Fruit fly (Drosophila melanogaster) whole organism, embryonic: Measurements from ENCODE around the gene CG13850.

Source experiments
- Bgb ChIP-seq: fragments of 200-800 bp; sonication (Bioruptor generic); IDR thresholded peaks from 2 replicates; pipeline ENCODE4 v1.3.6; 2022; ENCODE audit warnings: missing biosample characterization, missing genetic modification characterization; ENCODE audit not compliant: partially characterized antibody
- CG11696 ChIP-seq: fragments of 200-800 bp; sonication (Bioruptor generic); IDR thresholded peaks from 2 replicates; pipeline ENCODE4 v1.3.6; 2022; ENCODE audit warnings: missing biosample characterization, missing genetic modification characterization
- CG12659 ChIP-seq: fragments of 200-800 bp; sonication (Bioruptor generic); optimal IDR thresholded peaks from 3 replicates; lab custom pipeline; 2017; ENCODE audit warnings: mild to moderate bottlenecking, missing biosample characterization, missing genetic modification reagents, missing genetic modification characterization
- CG12744 ChIP-seq: fragments of 200-800 bp; sonication (Bioruptor generic); optimal IDR thresholded peaks from 2 replicates; lab custom pipeline; 2016; ENCODE audit warnings: missing biosample characterization, missing genetic modification characterization
- CG14710 ChIP-seq: fragments of 200-800 bp; sonication (Bioruptor generic); optimal IDR thresholded peaks from 3 replicates; lab custom pipeline; 2019; ENCODE audit warnings: missing biosample characterization, mild to moderate bottlenecking, missing genetic modification characterization, moderate library complexity
- CG15479 ChIP-seq: fragments of 200-800 bp; sonication (Bioruptor generic); optimal IDR thresholded peaks from 3 replicates; lab custom pipeline; 2019; ENCODE audit warnings: missing biosample characterization, mild to moderate bottlenecking, missing genetic modification characterization, moderate library complexity
- CG16815 ChIP-seq: fragments of 200-800 bp; sonication (Bioruptor generic); optimal IDR thresholded peaks from 3 replicates; lab custom pipeline; 2017; ENCODE audit warnings: missing biosample characterization, mild to moderate bottlenecking, missing genetic modification characterization
- CG18262 ChIP-seq: fragments of 200-800 bp; optimal IDR thresholded peaks from 3 replicates; lab custom pipeline; 2019; ENCODE audit warnings: missing biosample characterization, mild to moderate bottlenecking, missing genetic modification characterization, moderate library complexity
- CG2116 ChIP-seq: fragments of 200-800 bp; sonication (Bioruptor generic); optimal IDR thresholded peaks from 3 replicates; lab custom pipeline; 2018; ENCODE audit warnings: missing biosample characterization, mild to moderate bottlenecking, missing genetic modification characterization
- CG2202 ChIP-seq: fragments of 200-800 bp; sonication (Bioruptor generic); optimal IDR thresholded peaks from 2 replicates; lab custom pipeline; 2018; ENCODE audit warnings: missing biosample characterization, mild to moderate bottlenecking, missing genetic modification characterization
- CG2889 ChIP-seq: fragments of 200-800 bp; sonication (Bioruptor generic); IDR thresholded peaks from 3 replicates; pipeline ENCODE4 v1.3.6; 2022; ENCODE audit warnings: missing biosample characterization, missing genetic modification characterization
- CG4328 ChIP-seq: fragments of 200-800 bp; sonication (Bioruptor generic); optimal IDR thresholded peaks from 3 replicates; lab custom pipeline; 2017; ENCODE audit warnings: missing biosample characterization, missing genetic modification reagents, missing genetic modification characterization
- CG7928 ChIP-seq: fragments of 200-800 bp; sonication (Bioruptor generic); optimal IDR thresholded peaks from 2 replicates; lab custom pipeline; 2017; ENCODE audit warnings: missing biosample characterization, mild to moderate bottlenecking, missing genetic modification characterization
- CrebB ChIP-seq: fragments of 200-800 bp; sonication (Bioruptor generic); optimal IDR thresholded peaks from 3 replicates; lab custom pipeline; 2018; ENCODE audit warnings: missing biosample characterization, mild to moderate bottlenecking, missing genetic modification characterization
- D19A ChIP-seq: fragments of 200-800 bp; optimal IDR thresholded peaks from 3 replicates; lab custom pipeline; 2019; ENCODE audit warnings: missing biosample characterization, mild to moderate bottlenecking, missing genetic modification characterization, moderate library complexity
- Deaf1 ChIP-seq: fragments of 200-800 bp; optimal IDR thresholded peaks from 3 replicates; lab custom pipeline; 2019; ENCODE audit warnings: missing biosample characterization, mild to moderate bottlenecking, missing genetic modification characterization, moderate library complexity
- Drgx ChIP-seq: fragments of 200-800 bp; sonication (Bioruptor generic); IDR thresholded peaks from 2 replicates; pipeline ENCODE4 v1.3.6; 2022; ENCODE audit warnings: missing biosample characterization, missing genetic modification characterization
- E2f2 ChIP-seq: fragments of 200-800 bp; sonication (Bioruptor generic); IDR thresholded peaks from 2 replicates; pipeline ENCODE4 v1.3.6; 2022; ENCODE audit warnings: missing biosample characterization, missing genetic modification characterization
- Ets65A ChIP-seq: fragments of 200-800 bp; sonication (Bioruptor generic); peaks from one replicate; lab custom pipeline; 2016; ENCODE audit warnings: missing biosample characterization, missing genetic modification characterization
- Ets97D ChIP-seq: fragments of 200-800 bp; sonication (Bioruptor generic); optimal IDR thresholded peaks from 3 replicates; lab custom pipeline; 2016; ENCODE audit warnings: missing biosample characterization, missing genetic modification characterization
- Hey ChIP-seq: fragments of 200-800 bp; sonication (Bioruptor generic); optimal IDR thresholded peaks from 3 replicates; lab custom pipeline; 2018; ENCODE audit warnings: missing biosample characterization, mild to moderate bottlenecking, missing genetic modification characterization
- Hr3 ChIP-seq: fragments of 200-800 bp; sonication (Bioruptor generic); optimal IDR thresholded peaks from 3 replicates; lab custom pipeline; 2016; ENCODE audit warnings: missing biosample characterization, missing genetic modification characterization
- MBD-R2 ChIP-seq: fragments of 200-800 bp; sonication (Bioruptor generic); IDR thresholded peaks from 2 replicates; pipeline ENCODE4 v1.3.6; 2022; ENCODE audit warnings: missing biosample characterization, missing genetic modification characterization
- MESR4 ChIP-seq: fragments of 200-800 bp; sonication (Bioruptor generic); optimal IDR thresholded peaks from 2 replicates; lab custom pipeline; 2018; ENCODE audit warnings: missing biosample characterization, mild to moderate bottlenecking, missing genetic modification characterization, moderate library complexity
- Max ChIP-seq: fragments of 200-800 bp; sonication (Bioruptor generic); optimal IDR thresholded peaks from 2 replicates; lab custom pipeline; 2016; ENCODE audit warnings: missing biosample characterization, mild to moderate bottlenecking, missing genetic modification characterization
- NfI ChIP-seq: fragments of 200-800 bp; sonication (Bioruptor generic); optimal IDR thresholded peaks from 3 replicates; lab custom pipeline; 2018; ENCODE audit warnings: missing biosample characterization, mild to moderate bottlenecking, missing genetic modification characterization, moderate library complexity
- Oli ChIP-seq: fragments of 200-800 bp; sonication (Bioruptor generic); optimal IDR thresholded peaks from 2 replicates; lab custom pipeline; 2018; ENCODE audit warnings: missing biosample characterization, mild to moderate bottlenecking, missing genetic modification characterization, moderate library complexity
- Optix ChIP-seq: fragments of 200-800 bp; sonication (Bioruptor generic); IDR thresholded peaks from 3 replicates; pipeline ENCODE4 v1.3.6; 2022; ENCODE audit warnings: missing biosample characterization, missing genetic modification characterization
- PHDP ChIP-seq: fragments of 200-800 bp; sonication (Bioruptor generic); optimal IDR thresholded peaks from 3 replicates; lab custom pipeline; 2018; ENCODE audit warnings: missing biosample characterization, mild to moderate bottlenecking, missing genetic modification characterization, moderate library complexity
- Pdp1 ChIP-seq, 2 experiments: fragments of 200-800 bp; sonication (Bioruptor generic); optimal IDR thresholded peaks; 3 replicates each; lab custom pipeline; 2016; ENCODE audit warnings: missing biosample characterization in 2 of 2, missing genetic modification characterization in 2 of 2, mild to moderate bottlenecking in 1 of 2, moderate library complexity in 1 of 2
- Sox102F ChIP-seq: fragments of 200-800 bp; sonication (Bioruptor generic); optimal IDR thresholded peaks from 2 replicates; lab custom pipeline; 2018; ENCODE audit warnings: missing biosample characterization, mild to moderate bottlenecking, missing genetic modification characterization, moderate library complexity
- YL-1 ChIP-seq: fragments of 200-800 bp; sonication (Bioruptor generic); optimal IDR thresholded peaks from 3 replicates; lab custom pipeline; 2017; ENCODE audit warnings: missing biosample characterization, mild to moderate bottlenecking, missing genetic modification characterization
- ash1 ChIP-seq: fragments of 200-800 bp; sonication (Bioruptor generic); optimal IDR thresholded peaks from 2 replicates; lab custom pipeline; 2018; ENCODE audit warnings: missing biosample characterization, mild to moderate bottlenecking, missing genetic modification characterization
- bowl ChIP-seq: fragments of 200-800 bp; sonication (Bioruptor generic); IDR thresholded peaks from 2 replicates; pipeline ENCODE4 v1.3.6; 2022; ENCODE audit warnings: missing biosample characterization, missing genetic modification characterization
- btn ChIP-seq: fragments of 200-800 bp; sonication (Bioruptor generic); optimal IDR thresholded peaks from 2 replicates; lab custom pipeline; 2016; ENCODE audit warnings: missing biosample characterization, missing genetic modification characterization
- cwo ChIP-seq: fragments of 200-800 bp; sonication (Bioruptor generic); optimal IDR thresholded peaks from 3 replicates; lab custom pipeline; 2017; ENCODE audit warnings: missing biosample characterization, missing genetic modification characterization, mild to moderate bottlenecking, moderate library complexity, missing genetic modification reagents
- da ChIP-seq: fragments of 200-800 bp; sonication (Bioruptor generic); optimal IDR thresholded peaks from 2 replicates; lab custom pipeline; 2016; ENCODE audit warnings: missing biosample characterization, missing genetic modification characterization
- eyg ChIP-seq: fragments of 200-800 bp; sonication (Bioruptor generic); optimal IDR thresholded peaks from 3 replicates; lab custom pipeline; 2016; ENCODE audit warnings: missing biosample characterization, missing genetic modification characterization
- ftz-f1 ChIP-seq: fragments of 200-800 bp; sonication (Bioruptor generic); optimal IDR thresholded peaks from 2 replicates; lab custom pipeline; 2016; ENCODE audit warnings: missing biosample characterization, missing genetic modification characterization
- gcm2 ChIP-seq: fragments of 200-800 bp; sonication (Bioruptor generic); optimal IDR thresholded peaks from 2 replicates; lab custom pipeline; 2016; ENCODE audit warnings: missing biosample characterization, missing genetic modification characterization
- jing ChIP-seq: fragments of 200-800 bp; sonication (Bioruptor generic); optimal IDR thresholded peaks from 2 replicates; lab custom pipeline; 2018; ENCODE audit warnings: missing biosample characterization, mild to moderate bottlenecking, missing genetic modification characterization
- ken ChIP-seq: fragments of 200-800 bp; sonication (Bioruptor generic); IDR thresholded peaks from 3 replicates; pipeline ENCODE4 v1.3.6; 2022; ENCODE audit warnings: missing biosample characterization, missing genetic modification characterization
- kni ChIP-seq: fragments of 200-800 bp; sonication (Bioruptor generic); optimal IDR thresholded peaks from 3 replicates; lab custom pipeline; 2017; ENCODE audit warnings: mild to moderate bottlenecking, missing biosample characterization, missing genetic modification reagents, missing genetic modification characterization
- oc ChIP-seq: fragments of 200-800 bp; sonication (Bioruptor generic); optimal IDR thresholded peaks from 2 replicates; lab custom pipeline; 2018; ENCODE audit warnings: missing biosample characterization, mild to moderate bottlenecking, missing genetic modification characterization, moderate library complexity
- odd ChIP-seq: fragments of 200-800 bp; sonication (Bioruptor generic); optimal IDR thresholded peaks from 2 replicates; lab custom pipeline; 2017; ENCODE audit warnings: missing biosample characterization, mild to moderate bottlenecking, missing genetic modification characterization
- pfk ChIP-seq: fragments of 200-800 bp; sonication (Bioruptor generic); optimal IDR thresholded peaks from 2 replicates; lab custom pipeline; 2018; ENCODE audit warnings: missing biosample characterization, mild to moderate bottlenecking, missing genetic modification characterization, moderate library complexity
- row ChIP-seq: fragments of 200-800 bp; sonication (Bioruptor generic); IDR thresholded peaks from 3 replicates; pipeline ENCODE4 v1.3.6; 2022; ENCODE audit warnings: missing biosample characterization, missing genetic modification characterization
- sd ChIP-seq: fragments of 200-800 bp; sonication (Bioruptor generic); optimal IDR thresholded peaks from 3 replicates; lab custom pipeline; 2018; ENCODE audit warnings: missing biosample characterization, mild to moderate bottlenecking, missing genetic modification characterization, moderate library complexity
- sisA ChIP-seq: fragments of 200-800 bp; sonication (Bioruptor generic); IDR thresholded peaks from 2 replicates; pipeline ENCODE4 v1.3.6; 2022; ENCODE audit warnings: missing biosample characterization, missing genetic modification characterization
- slp2 ChIP-seq: fragments of 200-800 bp; sonication (Bioruptor generic); optimal IDR thresholded peaks from 2 replicates; lab custom pipeline; 2016; ENCODE audit warnings: missing biosample characterization, missing genetic modification characterization
- trem ChIP-seq: fragments of 200-800 bp; optimal IDR thresholded peaks from 3 replicates; lab custom pipeline; 2019; ENCODE audit warnings: missing biosample characterization, mild to moderate bottlenecking, missing genetic modification characterization, moderate library complexity
- ttk ChIP-seq: fragments of 200-800 bp; sonication (Bioruptor generic); IDR thresholded peaks from 2 replicates; pipeline ENCODE4 v2.1.2; 2022; ENCODE audit warnings: missing biosample characterization, missing genetic modification characterization

Gene CG13850

DNA sequence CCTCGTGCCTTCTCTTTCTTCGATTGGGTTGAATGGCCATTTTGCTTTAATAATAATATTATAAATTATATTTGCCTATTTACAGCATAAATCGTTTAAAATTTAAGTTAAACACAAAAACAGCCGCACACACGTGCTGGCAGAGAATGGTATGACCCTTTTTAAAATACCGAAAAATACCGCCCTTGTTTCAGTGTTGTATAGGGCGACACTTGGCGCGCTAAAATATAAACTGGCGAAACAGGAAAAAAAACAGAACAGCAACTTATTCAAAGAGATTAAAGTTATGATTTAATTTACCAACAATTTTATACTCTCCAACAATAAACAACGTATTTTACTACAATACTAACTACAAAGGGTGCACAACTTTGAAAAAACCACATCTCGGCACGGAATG is 35.8 kb upstream of the CG13850 start, which contains the start of gene CG12499:
Gene CG12499 (minus strand): TSS at position 95 of the 400 bp plus-strand sequence.
- TF ChIP-seq jing (GFP tag; lab: Kevin White, UChicago): no peak
- no peak for TF ChIP-seq da (GFP tag; lab: Kevin White, UChicago)
- no peak for TF ChIP-seq Oli (tag; lab: Kevin White, UChicago)
- no peak for TF ChIP-seq CG4328 (GFP tag; lab: Kevin White, UChicago)
- no peak for TF ChIP-seq bowl (GFP tag; lab: Robert Waterston, UW)
- TF ChIP-seq ken (GFP tag; lab: Robert Waterston, UW): no peak
- TF ChIP-seq MBD-R2: peak; percentile 50; the same call in 1 of the 2 replicates
- TF ChIP-seq ash1 (GFP tag; lab: Kevin White, UChicago): no peak
- no peak for TF ChIP-seq Sox102F (GFP tag; lab: Kevin White, UChicago)
- no peak for TF ChIP-seq sisA (GFP tag; lab: Robert Waterston, UW)
- TF ChIP-seq oc (tag; lab: Kevin White, UChicago): no peak
- TF ChIP-seq Deaf1 (tag; lab: Kevin White, UChicago): no peak
- TF ChIP-seq row (GFP tag; lab: Robert Waterston, UW): no peak
- TF ChIP-seq CG16815 (GFP tag; lab: Kevin White, UChicago): no peak
- no peak for TF ChIP-seq CG2889 (GFP tag; lab: Robert Waterston, UW)
- TF ChIP-seq eyg (GFP tag; lab: Kevin White, UChicago): no peak
- TF ChIP-seq Optix (GFP tag; lab: Robert Waterston, UW): no peak
- TF ChIP-seq trem (tag; lab: Kevin White, UChicago): peak; percentile 20
- TF ChIP-seq CG15479 (GFP tag; lab: Kevin White, UChicago): no peak
- no peak for TF ChIP-seq ftz-f1 (GFP tag; lab: Kevin White, UChicago)
- no peak for TF ChIP-seq odd (GFP tag; lab: Kevin White, UChicago)
- TF ChIP-seq slp2 (GFP tag; lab: Kevin White, UChicago): no peak
- no peak for TF ChIP-seq Hr3 (GFP tag; lab: Kevin White, UChicago)
- TF ChIP-seq Ets65A (GFP tag; lab: Kevin White, UChicago): no peak
- peak; percentile 25 for TF ChIP-seq CG2116 (GFP tag; lab: Kevin White, UChicago)
- no peak for TF ChIP-seq CG12744 (GFP tag; lab: Kevin White, UChicago)
- TF ChIP-seq ttk (GFP tag; lab: Robert Waterston, UW): no peak
- no peak for TF ChIP-seq CrebB (tag; lab: Kevin White, UChicago)
- no peak for TF ChIP-seq CG11696 (GFP tag; lab: Robert Waterston, UW)
- peak; percentile 92 for TF ChIP-seq cwo (GFP tag; lab: Kevin White, UChicago)
- TF ChIP-seq Bgb (GFP tag; lab: Robert Waterston, UW): no peak
- TF ChIP-seq Pdp1 (GFP tag; optimal IDR thresholded peaks at IDR 0.05; lab: Kevin White, UChicago): no peak
- no peak for TF ChIP-seq pfk (GFP tag; lab: Kevin White, UChicago)
- peak; percentile 32 for TF ChIP-seq YL-1 (GFP tag; lab: Kevin White, UChicago)
- no peak for TF ChIP-seq CG2202
- peak; percentile 20 for TF ChIP-seq Ets97D (GFP tag; lab: Kevin White, UChicago)
- peak; percentile 94 for TF ChIP-seq E2f2 (GFP tag; lab: Robert Waterston, UW)
- TF ChIP-seq D19A: no peak
- TF ChIP-seq NfI (GFP tag; lab: Kevin White, UChicago): no peak
- no peak for TF ChIP-seq CG18262
- no peak for TF ChIP-seq Hey (tag; lab: Kevin White, UChicago)
- TF ChIP-seq kni (GFP tag; lab: Kevin White, UChicago): no peak
- TF ChIP-seq CG14710 (tag; lab: Kevin White, UChicago): peak; percentile 41
- no peak for TF ChIP-seq gcm2 (GFP tag; lab: Kevin White, UChicago)
- no peak for TF ChIP-seq Drgx (GFP tag; lab: Robert Waterston, UW)
- TF ChIP-seq CG7928 (GFP tag; lab: Kevin White, UChicago): no peak
- TF ChIP-seq btn (GFP tag; lab: Kevin White, UChicago): no peak
- TF ChIP-seq sd (tag; lab: Kevin White, UChicago): peak; percentile 45
- TF ChIP-seq CG12659 (GFP tag; lab: Kevin White, UChicago): no peak
- peak; percentile 38 for TF ChIP-seq MESR4 (GFP tag; lab: Kevin White, UChicago)
- peak; percentile 75 for TF ChIP-seq Max
- TF ChIP-seq PHDP (tag; lab: Kevin White, UChicago): no peak
